Worm (Caenorhabditis elegans) whole organism, L1 larva: Measurements from ENCODE around the gene sshk-1.
A peak's percentile ranks its signal among the peaks of the same experiment; 100 is the strongest.

ENCODE experiments used
- F16B12.6 ChIP-seq: fragments of 150-350 bp; optimal IDR thresholded peaks from 2 replicates; lab custom pipeline; 2014; ENCODE audit warnings: missing biosample characterization, missing genetic modification characterization
- Y116A8C.19 ChIP-seq: sonication (generic microtip); optimal IDR thresholded peaks from 2 replicates; lab custom pipeline; 2016; ENCODE audit warnings: missing compliant biosample characterization, missing genetic modification characterization, borderline replicate concordance
- aha-1 ChIP-seq: fragments of 150-350 bp; optimal IDR thresholded peaks from 2 replicates; lab custom pipeline; 2014; ENCODE audit warnings: missing biosample characterization, missing genetic modification characterization
- aly-2 ChIP-seq: fragments of 150-350 bp; optimal IDR thresholded peaks from 2 replicates; lab custom pipeline; 2014; ENCODE audit warnings: missing biosample characterization, missing genetic modification characterization
- blmp-1 ChIP-seq: fragments of 150-350 bp; optimal IDR thresholded peaks from 2 replicates; lab custom pipeline; 2014; ENCODE audit warnings: missing biosample characterization, missing genetic modification characterization
- ceh-88 ChIP-seq: fragments of 200-800 bp; sonication (Bioruptor generic); IDR thresholded peaks from 2 replicates; pipeline ENCODE4 v1.3.6; 2022; ENCODE audit warnings: missing genetic modification characterization, missing compliant biosample characterization
- ceh-90 ChIP-seq: sonication (generic microtip); optimal IDR thresholded peaks from 2 replicates; lab custom pipeline; 2016; ENCODE audit warnings: missing genetic modification characterization, missing compliant biosample characterization
- ces-1 ChIP-seq: fragments of 150-350 bp; optimal IDR thresholded peaks from 2 replicates; lab custom pipeline; 2014; ENCODE audit warnings: missing biosample characterization, missing genetic modification reagents, missing genetic modification characterization
- dpl-1 ChIP-seq, 3 experiments: fragments of 150-350 bp in 2 of 3; sonication (generic microtip) in 1 of 3; optimal IDR thresholded peaks; 2 replicates each; lab custom pipeline; 2014 to 2017; ENCODE audit warnings: missing biosample characterization in 3 of 3, missing genetic modification characterization in 3 of 3, missing genetic modification reagents in 3 of 3
- dsc-1 ChIP-seq: sonication (generic microtip); optimal IDR thresholded peaks from 2 replicates; lab custom pipeline; 2016; ENCODE audit warnings: mild to moderate bottlenecking, missing genetic modification characterization, missing compliant biosample characterization
- egl-27 ChIP-seq, 2 experiments: fragments of 150-350 bp in 1 of 2; sonication (generic microtip); optimal IDR thresholded peaks; 3 replicates each; lab custom pipeline; 2017 to 2018; ENCODE audit warnings: missing biosample characterization in 2 of 2, missing genetic modification characterization in 2 of 2, missing genetic modification reagents in 2 of 2
- elt-2 ChIP-seq: sonication (generic microtip); optimal IDR thresholded peaks from 2 replicates; lab custom pipeline; 2016; ENCODE audit warnings: missing genetic modification characterization, mild to moderate bottlenecking, inconsistent platforms, missing compliant biosample characterization, missing genetic modification reagents
- elt-3 ChIP-seq, 6 experiments: fragments of 150-350 bp in 1 of 6; sonication (generic microtip); optimal IDR thresholded peaks; 2 replicates each; lab custom pipeline; 2017 to 2018; ENCODE audit warnings: missing biosample characterization in 6 of 6, missing genetic modification characterization in 6 of 6, inconsistent platforms in 1 of 6
- fkh-8 ChIP-seq: sonication (generic microtip); optimal IDR thresholded peaks from 2 replicates; lab custom pipeline; 2016; ENCODE audit warnings: mild to moderate bottlenecking, missing genetic modification characterization, missing compliant biosample characterization
- grh-1 ChIP-seq: fragments of 200-800 bp; sonication (Bioruptor generic); IDR thresholded peaks from 2 replicates; pipeline ENCODE4 v1.3.6; 2022; ENCODE audit warnings: missing genetic modification reagents, missing genetic modification characterization, missing compliant biosample characterization
- hlh-4 ChIP-seq: sonication (generic microtip); optimal IDR thresholded peaks from 2 replicates; lab custom pipeline; 2016; ENCODE audit warnings: mild to moderate bottlenecking, missing genetic modification characterization, missing compliant biosample characterization
- jun-1 ChIP-seq: fragments of 150-350 bp; optimal IDR thresholded peaks from 2 replicates; lab custom pipeline; 2014; ENCODE audit warnings: missing biosample characterization, missing genetic modification reagents, missing genetic modification characterization
- lin-13 ChIP-seq: fragments of 150-350 bp; optimal IDR thresholded peaks from 2 replicates; lab custom pipeline; 2014; ENCODE audit warnings: missing biosample characterization, missing genetic modification reagents, missing genetic modification characterization
- lin-14 ChIP-seq: fragments of 200-800 bp; sonication (Bioruptor generic); optimal IDR thresholded peaks from 2 replicates; lab custom pipeline; 2018; ENCODE audit warnings: mild to moderate bottlenecking, missing genetic modification characterization, moderate library complexity, missing compliant biosample characterization
- lin-35 ChIP-seq, 2 experiments: fragments of 150-350 bp; optimal IDR thresholded peaks; 2 replicates each; lab custom pipeline; 2014; ENCODE audit warnings: missing biosample characterization in 2 of 2, missing genetic modification characterization in 2 of 2, missing genetic modification reagents in 2 of 2
- lin-39 ChIP-seq: fragments of 150-350 bp; optimal IDR thresholded peaks from 2 replicates; lab custom pipeline; 2014; ENCODE audit warnings: missing biosample characterization, missing genetic modification reagents, missing genetic modification characterization
- lsy-2 ChIP-seq, 2 experiments: fragments of 150-350 bp; optimal IDR thresholded peaks; 2 replicates each; lab custom pipeline; 2014; ENCODE audit warnings: missing biosample characterization in 2 of 2, missing genetic modification characterization in 2 of 2
- mdl-1 ChIP-seq, 2 experiments: fragments of 150-350 bp; optimal IDR thresholded peaks; 2 replicates each; lab custom pipeline; 2014 to 2017; ENCODE audit warnings: missing biosample characterization in 2 of 2, missing genetic modification characterization in 2 of 2, inconsistent platforms in 1 of 2
- mef-2 ChIP-seq: fragments of 150-350 bp; optimal IDR thresholded peaks from 2 replicates; lab custom pipeline; 2014; ENCODE audit warnings: missing biosample characterization, missing genetic modification characterization
- nhr-12 ChIP-seq: sonication (generic microtip); optimal IDR thresholded peaks from 2 replicates; lab custom pipeline; 2017; ENCODE audit warnings: missing biosample characterization, missing genetic modification characterization
- nhr-20 ChIP-seq: sonication (generic microtip); optimal IDR thresholded peaks from 2 replicates; lab custom pipeline; 2016; ENCODE audit warnings: mild to moderate bottlenecking, missing genetic modification characterization, missing compliant biosample characterization
- nhr-28 ChIP-seq: fragments of 150-350 bp; optimal IDR thresholded peaks from 2 replicates; lab custom pipeline; 2014; ENCODE audit warnings: missing biosample characterization, missing genetic modification characterization
- nhr-85 ChIP-seq: sonication (generic microtip); peaks from one replicate; lab custom pipeline; 2016; ENCODE audit warnings: missing genetic modification characterization, inconsistent platforms, missing compliant biosample characterization
- pag-3 ChIP-seq: sonication (generic microtip); optimal IDR thresholded peaks from 2 replicates; lab custom pipeline; 2017; ENCODE audit warnings: missing genetic modification characterization, mild to moderate bottlenecking, missing compliant biosample characterization, antibody characterized with exemption, borderline replicate concordance; ENCODE audit not compliant: insufficient read depth
- pax-3 ChIP-seq: fragments of 200-800 bp; sonication (Bioruptor generic); optimal IDR thresholded peaks from 2 replicates; lab custom pipeline; 2018; ENCODE audit warnings: mild to moderate bottlenecking, missing genetic modification characterization, moderate library complexity, missing compliant biosample characterization
- rnt-1 ChIP-seq: sonication (generic microtip); optimal IDR thresholded peaks from 2 replicates; lab custom pipeline; 2016; ENCODE audit warnings: mild to moderate bottlenecking, missing genetic modification characterization, moderate library complexity, missing compliant biosample characterization
- skn-1 ChIP-seq: fragments of 150-350 bp; optimal IDR thresholded peaks from 2 replicates; lab custom pipeline; 2014; ENCODE audit warnings: missing biosample characterization, missing genetic modification characterization
- snpc-4 ChIP-seq: fragments of 150-350 bp; optimal IDR thresholded peaks from 2 replicates; lab custom pipeline; 2014; ENCODE audit warnings: missing biosample characterization, missing genetic modification characterization
- snu-23 ChIP-seq: sonication (generic microtip); optimal IDR thresholded peaks from 2 replicates; lab custom pipeline; 2016; ENCODE audit warnings: missing genetic modification characterization, missing compliant biosample characterization
- sox-4 ChIP-seq: sonication (generic microtip); optimal IDR thresholded peaks from 2 replicates; lab custom pipeline; 2016; ENCODE audit warnings: missing genetic modification characterization, missing compliant biosample characterization
- sptf-1 ChIP-seq: fragments of 150-350 bp; optimal IDR thresholded peaks from 2 replicates; lab custom pipeline; 2014; ENCODE audit warnings: missing biosample characterization, missing genetic modification characterization
- sup-37 ChIP-seq: fragments of 200-800 bp; sonication (Bioruptor generic); optimal IDR thresholded peaks from 2 replicates; lab custom pipeline; 2018; ENCODE audit warnings: mild to moderate bottlenecking, missing genetic modification characterization, missing compliant biosample characterization
- swsn-7 ChIP-seq: sonication (generic microtip); optimal IDR thresholded peaks from 2 replicates; lab custom pipeline; 2016; ENCODE audit warnings: missing genetic modification characterization, missing compliant biosample characterization
- tlp-1 ChIP-seq: fragments of 150-350 bp; optimal IDR thresholded peaks from 2 replicates; lab custom pipeline; 2014; ENCODE audit warnings: missing biosample characterization, missing genetic modification characterization
- unc-130 ChIP-seq: fragments of 150-350 bp; optimal IDR thresholded peaks from 2 replicates; lab custom pipeline; 2017; ENCODE audit warnings: missing biosample characterization, missing genetic modification characterization, inconsistent platforms
- unc-62 ChIP-seq: fragments of 150-350 bp; optimal IDR thresholded peaks from 2 replicates; lab custom pipeline; 2014; ENCODE audit warnings: missing biosample characterization, missing genetic modification reagents, missing genetic modification characterization
- unc-86 ChIP-seq: sonication (generic microtip); optimal IDR thresholded peaks from 2 replicates; lab custom pipeline; 2016; ENCODE audit warnings: missing genetic modification characterization, missing compliant biosample characterization
- vab-15 ChIP-seq: sonication (generic microtip); optimal IDR thresholded peaks from 2 replicates; lab custom pipeline; 2017; ENCODE audit warnings: missing genotype, mild to moderate bottlenecking, missing genetic modification characterization, missing compliant biosample characterization
- zag-1 ChIP-seq: fragments of 150-350 bp; optimal IDR thresholded peaks from 2 replicates; lab custom pipeline; 2014; ENCODE audit warnings: missing biosample characterization, missing genetic modification characterization
- ztf-11 ChIP-seq, 2 experiments: sonication (generic microtip); optimal IDR thresholded peaks; 2 replicates each; lab custom pipeline; 2016 to 2017; ENCODE audit warnings: missing genetic modification characterization in 2 of 2, missing biosample characterization in 1 of 2, missing compliant biosample characterization in 1 of 2

sshk-1 gene

DNA sequence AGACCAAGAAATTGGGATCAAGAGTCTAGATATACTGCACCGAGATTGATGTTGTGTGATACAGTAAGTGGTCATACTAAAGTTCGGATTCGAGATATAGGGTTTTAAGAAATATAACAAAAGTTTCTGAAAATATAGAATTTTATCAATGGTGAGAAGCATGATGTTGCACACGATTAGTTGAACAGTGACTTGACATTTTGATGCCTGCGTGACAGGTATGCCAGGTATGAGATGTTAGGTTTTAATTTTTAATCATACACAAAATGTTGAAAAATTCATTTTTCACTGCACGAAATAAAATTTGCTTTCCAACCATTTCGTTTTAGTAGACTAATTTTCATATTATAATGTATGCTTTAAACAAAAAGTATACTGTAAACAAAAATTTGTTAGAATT is 14.5 kb downstream of the sshk-1 start:
- TF ChIP-seq F16B12.6 (tag; lab: Kevin White, UChicago) (no peak), pag-3 (tag; lab: Kevin White, UChicago) (no peak), nhr-20 (no peak), sox-4 (tag; lab: Kevin White, UChicago) (no peak), lin-13 (GFP tag; lab: Kevin White, UChicago) (no peak), ces-1 (GFP tag; lab: Kevin White, UChicago) (no peak), unc-130 (tag; lab: Kevin White, UChicago) (no peak), mef-2 (tag; lab: Kevin White, UChicago) (no peak), dpl-1 (GFP tag; optimal IDR thresholded peaks at IDR 0.05; lab: Kevin White, UChicago) (no peak), pax-3 (tag; lab: Kevin White, UChicago) (no peak), nhr-12 (tag; lab: Kevin White, UChicago) (no peak), dsc-1 (no peak)
- TF ChIP-seq, all 84 proteins: peak for 0

DNA sequence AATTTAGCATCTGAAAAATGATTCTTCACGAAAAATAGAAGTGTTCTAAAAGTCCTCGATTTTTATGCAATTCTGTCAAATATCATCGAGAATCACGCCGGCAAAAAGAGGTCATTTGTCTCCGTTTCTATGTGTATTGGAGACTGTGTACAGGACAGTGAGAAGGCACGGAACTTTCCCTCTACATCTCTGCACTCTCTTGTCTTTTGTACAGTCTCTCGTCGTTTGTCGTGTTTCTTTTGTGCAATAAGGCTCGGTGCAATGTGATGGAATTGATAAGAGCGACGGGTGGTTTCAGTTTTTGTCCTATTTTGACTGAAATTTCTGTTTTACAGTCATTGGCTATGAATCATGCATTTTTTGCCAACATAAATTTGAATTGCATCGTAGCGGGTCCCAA is 15.9 kb downstream of the sshk-1 start:
- TF ChIP-seq elt-3 (tag; optimal IDR thresholded peaks at IDR 0.05; lab: Kevin White, UChicago) (no peak), ces-1 (GFP tag; lab: Kevin White, UChicago) (no peak), lin-14 (GFP tag; lab: Kevin White, UChicago) (peak; percentile 21), Y116A8C.19 (tag; lab: Kevin White, UChicago) (no peak), hlh-4 (tag; lab: Kevin White, UChicago) (no peak), rnt-1 (tag; lab: Kevin White, UChicago) (no peak), lin-39 (tag; lab: Kevin White, UChicago) (no peak), egl-27 (tag; optimal IDR thresholded peaks at IDR 0.05; lab: Kevin White, UChicago) (no peak), skn-1 (tag; lab: Kevin White, UChicago) (no peak), unc-86 (tag; lab: Kevin White, UChicago) (no peak), unc-62 (no peak), mdl-1 (tag; optimal IDR thresholded peaks at IDR 0.05; lab: Kevin White, UChicago) (peak in 1 of 2 experiments; percentile 18), swsn-7 (no peak), tlp-1 (no peak), sptf-1 (no peak), snpc-4 (tag; lab: Kevin White, UChicago) (no peak), ceh-88 (GFP tag; lab: Robert Waterston, UW) (no peak), grh-1 (GFP tag; lab: Robert Waterston, UW) (no peak), dsc-1 (no peak), nhr-85 (tag; lab: Kevin White, UChicago) (peak; percentile 34), sox-4 (tag; lab: Kevin White, UChicago) (no peak), ztf-11 (tag; optimal IDR thresholded peaks at IDR 0.05; lab: Kevin White, UChicago) (no peak), lin-13 (GFP tag; lab: Kevin White, UChicago) (no peak), snu-23 (GFP tag; lab: Kevin White, UChicago) (peak; percentile 16), zag-1 (tag; lab: Kevin White, UChicago) (no peak), blmp-1 (tag; lab: Kevin White, UChicago) (peak; percentile 58), elt-2 (tag; lab: Kevin White, UChicago) (peak; percentile 40), sup-37 (GFP tag; lab: Kevin White, UChicago) (no peak), lin-35 (GFP tag; optimal IDR thresholded peaks at IDR 0.05; lab: Kevin White, UChicago) (peak in 1 of 2 experiments; percentile 32), jun-1 (tag; lab: Kevin White, UChicago) (no peak), ceh-90 (tag; lab: Kevin White, UChicago) (no peak), fkh-8 (no peak), aly-2 (tag; lab: Kevin White, UChicago) (no peak), vab-15 (tag; lab: Kevin White, UChicago) (no peak), lsy-2 (tag; optimal IDR thresholded peaks at IDR 0.05; lab: Kevin White, UChicago) (peak in 1 of 2 experiments; percentile 31), aha-1 (tag; lab: Kevin White, UChicago) (no peak), nhr-28 (tag; lab: Kevin White, UChicago) (no peak), nhr-20 (peak; percentile 4)
